Worm (Caenorhabditis elegans): ENCODE results near the gene T01G1.2.

Gene T01G1.2

ce11 chrIV:11337021-11337420 is 17.2 kb upstream of the T01G1.2 start, which contains the start of gene F54E12.2:
Gene F54E12.2 (minus strand): TSS chrIV:11337184.
- TF ChIP-seq tab-1 (GFP tag; IDR thresholded peaks at IDR 0.05) (no peak), ztf-23 (GFP tag; IDR thresholded peaks at IDR 0.05) (no peak), flt-1 (GFP tag; IDR thresholded peaks at IDR 0.05) (no peak), T22C8.4 (GFP tag; IDR thresholded peaks at IDR 0.05) (no peak), ztf-29 (GFP tag; IDR thresholded peaks at IDR 0.05) (no peak), cog-1 (tag; optimal IDR thresholded peaks at IDR 0.05) (no peak)

ce11 chrIV:11340735-11341443 is 13.3 kb upstream of the T01G1.2 start:
- no peak for TF ChIP-seq tab-1 (GFP tag; IDR thresholded peaks at IDR 0.05)
- TF ChIP-seq ztf-29 (GFP tag; IDR thresholded peaks at IDR 0.05): no peak
- TF ChIP-seq ref-1 (GFP tag; conservative IDR thresholded peaks at IDR 0.05): no peak

- no peak for TF ChIP-seq klf-2 (GFP tag; conservative IDR thresholded peaks at IDR 0.05)
- TF ChIP-seq tab-1 (GFP tag; IDR thresholded peaks at IDR 0.05): no peak
- TF ChIP-seq T22C8.4 (GFP tag; IDR thresholded peaks at IDR 0.05): no peak
- no peak for TF ChIP-seq ztf-29 (GFP tag; IDR thresholded peaks at IDR 0.05)
- TF ChIP-seq ref-1 (GFP tag; conservative IDR thresholded peaks at IDR 0.05): no peak
Measured at ce11 chrIV:11344288-11344687, 9.9 kb upstream of the T01G1.2 start.

ce11 chrIV:11347275-11347674 is 6.9 kb upstream of the T01G1.2 start:
- no peak for TF ChIP-seq ztf-29 (GFP tag; IDR thresholded peaks at IDR 0.05)
- TF ChIP-seq ztf-23 (GFP tag; IDR thresholded peaks at IDR 0.05): no peak
- TF ChIP-seq cog-1 (tag; optimal IDR thresholded peaks at IDR 0.05): no peak
- TF ChIP-seq klf-2 (GFP tag; conservative IDR thresholded peaks at IDR 0.05): no peak
- TF ChIP-seq T22C8.4 (GFP tag; IDR thresholded peaks at IDR 0.05): no peak
- no peak for TF ChIP-seq ref-1 (GFP tag; conservative IDR thresholded peaks at IDR 0.05)
- no peak for TF ChIP-seq tab-1 (GFP tag; IDR thresholded peaks at IDR 0.05)
- no peak for TF ChIP-seq flt-1 (GFP tag; IDR thresholded peaks at IDR 0.05)
- no peak for TF ChIP-seq med-1 (GFP tag; optimal IDR thresholded peaks at IDR 0.05; ENCODE audit: insufficient read depth)

ce11 chrIV:11348822-11349221 is 5.4 kb upstream of the T01G1.2 start:
- TF ChIP-seq med-1 (GFP tag; optimal IDR thresholded peaks at IDR 0.05; ENCODE audit: insufficient read depth) (no peak), ref-1 (GFP tag; conservative IDR thresholded peaks at IDR 0.05) (no peak), flt-1 (GFP tag; IDR thresholded peaks at IDR 0.05) (no peak), tab-1 (GFP tag; IDR thresholded peaks at IDR 0.05) (no peak), ztf-23 (GFP tag; IDR thresholded peaks at IDR 0.05) (no peak), cog-1 (tag; optimal IDR thresholded peaks at IDR 0.05) (no peak), T22C8.4 (GFP tag; IDR thresholded peaks at IDR 0.05) (no peak), klf-2 (GFP tag; conservative IDR thresholded peaks at IDR 0.05) (no peak), ztf-29 (GFP tag; IDR thresholded peaks at IDR 0.05) (no peak)

ce11 chrIV:11349747-11350146 is 4.5 kb upstream of the T01G1.2 start:
- TF ChIP-seq T22C8.4 (GFP tag; IDR thresholded peaks at IDR 0.05) (no peak), ztf-29 (GFP tag; IDR thresholded peaks at IDR 0.05) (no peak), med-1 (GFP tag; optimal IDR thresholded peaks at IDR 0.05; ENCODE audit: insufficient read depth) (no peak)

- TF ChIP-seq klf-2 (GFP tag; conservative IDR thresholded peaks at IDR 0.05): no peak
- no peak for TF ChIP-seq ztf-29 (GFP tag; IDR thresholded peaks at IDR 0.05)
- TF ChIP-seq T22C8.4 (GFP tag; IDR thresholded peaks at IDR 0.05): no peak
- TF ChIP-seq tab-1 (GFP tag; IDR thresholded peaks at IDR 0.05): no peak
- no peak for TF ChIP-seq cog-1 (tag; optimal IDR thresholded peaks at IDR 0.05)
Measured at ce11 chrIV:11350809-11351208, 3.4 kb upstream of the T01G1.2 start.

- TF ChIP-seq med-1 (GFP tag; optimal IDR thresholded peaks at IDR 0.05; ENCODE audit: insufficient read depth): no peak
Measured at ce11 chrIV:11351563-11351962, 2.6 kb upstream of the T01G1.2 start.

ce11 chrIV:11352768-11353167 is 1.4 kb upstream of the T01G1.2 start:
- TF ChIP-seq cog-1 (tag; optimal IDR thresholded peaks at IDR 0.05) (no peak), med-1 (GFP tag; optimal IDR thresholded peaks at IDR 0.05; ENCODE audit: insufficient read depth) (no peak), tab-1 (GFP tag; IDR thresholded peaks at IDR 0.05) (no peak), ref-1 (GFP tag; conservative IDR thresholded peaks at IDR 0.05) (no peak), ztf-29 (GFP tag; IDR thresholded peaks at IDR 0.05) (no peak), flt-1 (GFP tag; IDR thresholded peaks at IDR 0.05) (no peak), ztf-23 (GFP tag; IDR thresholded peaks at IDR 0.05) (no peak), T22C8.4 (GFP tag; IDR thresholded peaks at IDR 0.05) (no peak), klf-2 (GFP tag; conservative IDR thresholded peaks at IDR 0.05) (no peak)

- TF ChIP-seq ref-1 (GFP tag; conservative IDR thresholded peaks at IDR 0.05) (no peak), cog-1 (tag; optimal IDR thresholded peaks at IDR 0.05) (no peak), klf-2 (GFP tag; conservative IDR thresholded peaks at IDR 0.05) (no peak), med-1 (GFP tag; optimal IDR thresholded peaks at IDR 0.05; ENCODE audit: insufficient read depth) (no peak), tab-1 (GFP tag; IDR thresholded peaks at IDR 0.05) (no peak), ztf-23 (GFP tag; IDR thresholded peaks at IDR 0.05) (no peak), T22C8.4 (GFP tag; IDR thresholded peaks at IDR 0.05) (no peak), flt-1 (GFP tag; IDR thresholded peaks at IDR 0.05) (no peak), ztf-29 (GFP tag; IDR thresholded peaks at IDR 0.05) (no peak)
Measured at ce11 chrIV:11359769-11360168, 5.6 kb downstream of the T01G1.2 start, which contains the start of gene klp-12. Gene klp-12 (minus strand): TSS chrIV:11359869.

ce11 chrIV:11361409-11361808 is 7.2 kb downstream of the T01G1.2 start, which contains the start of gene T01G1.4:
Gene T01G1.4 (minus strand): TSS chrIV:11361509.
- no peak for TF ChIP-seq tab-1 (GFP tag; IDR thresholded peaks at IDR 0.05)
- TF ChIP-seq T22C8.4 (GFP tag; IDR thresholded peaks at IDR 0.05): no peak
- no peak for TF ChIP-seq med-1 (GFP tag; optimal IDR thresholded peaks at IDR 0.05; ENCODE audit: insufficient read depth)
- no peak for TF ChIP-seq ref-1 (GFP tag; conservative IDR thresholded peaks at IDR 0.05)
- TF ChIP-seq cog-1 (tag; optimal IDR thresholded peaks at IDR 0.05): no peak

Measured in whole organism, midembryonic.